Fruit fly (Drosophila melanogaster) whole organism, embryonic: ENCODE data around the gene Gycalpha99B.

ENCODE experiments used
- B-H1 ChIP-seq: fragments of 200-800 bp; sonication (Bioruptor generic); IDR thresholded peaks from 3 replicates; pipeline ENCODE4 v1.3.6; 2022; ENCODE audit warnings: missing biosample characterization, missing genetic modification characterization
- BtbVII ChIP-seq: fragments of 200-800 bp; sonication (Bioruptor generic); optimal IDR thresholded peaks from 3 replicates; lab custom pipeline; 2017; ENCODE audit warnings: missing biosample characterization, mild to moderate bottlenecking, missing genetic modification characterization
- C15 ChIP-seq: fragments of 200-800 bp; sonication (Bioruptor generic); IDR thresholded peaks from 3 replicates; pipeline ENCODE4 v1.3.6; 2022; ENCODE audit warnings: missing biosample characterization, missing genetic modification characterization
- CG10431 ChIP-seq: fragments of 200-800 bp; sonication (Bioruptor generic); optimal IDR thresholded peaks from 3 replicates; lab custom pipeline; 2018; ENCODE audit warnings: missing biosample characterization, mild to moderate bottlenecking, missing genetic modification characterization
- CG12769 ChIP-seq: fragments of 200-800 bp; sonication (Bioruptor generic); optimal IDR thresholded peaks from 2 replicates; lab custom pipeline; 2019; ENCODE audit warnings: missing biosample characterization, mild to moderate bottlenecking, missing genetic modification characterization, moderate library complexity
- CG13296 ChIP-seq: fragments of 200-800 bp; sonication (Bioruptor generic); optimal IDR thresholded peaks from 3 replicates; lab custom pipeline; 2018; ENCODE audit warnings: missing biosample characterization, mild to moderate bottlenecking, missing genetic modification characterization
- CG14050 ChIP-seq: fragments of 200-800 bp; sonication (Bioruptor generic); IDR thresholded peaks from 3 replicates; pipeline ENCODE4 v1.3.6; 2022; ENCODE audit warnings: missing biosample characterization, missing genetic modification characterization
- CG15011 ChIP-seq: fragments of 200-800 bp; sonication (Bioruptor generic); optimal IDR thresholded peaks from 3 replicates; lab custom pipeline; 2018; ENCODE audit warnings: missing biosample characterization, mild to moderate bottlenecking, missing genetic modification characterization
- CG15601 ChIP-seq: fragments of 200-800 bp; sonication (Bioruptor generic); optimal IDR thresholded peaks from 3 replicates; lab custom pipeline; 2019; ENCODE audit warnings: missing biosample characterization, mild to moderate bottlenecking, missing genetic modification characterization, moderate library complexity
- CG1647 ChIP-seq: fragments of 200-800 bp; sonication (Bioruptor generic); optimal IDR thresholded peaks from 3 replicates; lab custom pipeline; 2016; ENCODE audit warnings: missing biosample characterization, missing genetic modification characterization
- CG17328 ChIP-seq: fragments of 200-800 bp; sonication (Bioruptor generic); IDR thresholded peaks from 2 replicates; pipeline ENCODE4 v1.3.6; 2022; ENCODE audit warnings: missing biosample characterization, missing genetic modification characterization
- CG17361 ChIP-seq: fragments of 200-800 bp; sonication (Bioruptor generic); IDR thresholded peaks from 3 replicates; pipeline ENCODE4 v1.3.6; 2022; ENCODE audit warnings: missing biosample characterization, missing genetic modification characterization
- CG1792 ChIP-seq: fragments of 200-800 bp; sonication (Bioruptor generic); optimal IDR thresholded peaks from 2 replicates; lab custom pipeline; 2016; ENCODE audit warnings: missing biosample characterization, missing genetic modification characterization
- CG18764 ChIP-seq: fragments of 200-800 bp; sonication (Bioruptor generic); optimal IDR thresholded peaks from 3 replicates; lab custom pipeline; 2016; ENCODE audit warnings: missing biosample characterization, missing genetic modification characterization
- CG2889 ChIP-seq: fragments of 200-800 bp; sonication (Bioruptor generic); IDR thresholded peaks from 3 replicates; pipeline ENCODE4 v1.3.6; 2022; ENCODE audit warnings: missing biosample characterization, missing genetic modification characterization
- CG33557 ChIP-seq: fragments of 200-800 bp; sonication (Bioruptor generic); optimal IDR thresholded peaks from 2 replicates; lab custom pipeline; 2019; ENCODE audit warnings: missing biosample characterization, mild to moderate bottlenecking, missing genetic modification characterization, moderate library complexity
- CG34224 ChIP-seq: fragments of 200-800 bp; sonication (Bioruptor generic); IDR thresholded peaks from 3 replicates; pipeline ENCODE4 v1.3.6; 2022; ENCODE audit warnings: missing biosample characterization, missing genetic modification characterization; ENCODE audit not compliant: partially characterized antibody
- CG3847 ChIP-seq: fragments of 200-800 bp; sonication (Bioruptor generic); IDR thresholded peaks from 2 replicates; pipeline ENCODE4 v1.3.6; 2022; ENCODE audit warnings: missing biosample characterization, missing genetic modification characterization
- CG3995 ChIP-seq: fragments of 200-800 bp; sonication (Bioruptor generic); optimal IDR thresholded peaks from 3 replicates; lab custom pipeline; 2016; ENCODE audit warnings: missing biosample characterization, missing genetic modification characterization
- CG4360 ChIP-seq: fragments of 200-800 bp; sonication (Bioruptor generic); IDR thresholded peaks from 2 replicates; pipeline ENCODE4 v1.3.6; 2022; ENCODE audit warnings: missing biosample characterization, missing genetic modification characterization
- CG4707 ChIP-seq: fragments of 200-800 bp; sonication (Bioruptor generic); optimal IDR thresholded peaks from 2 replicates; lab custom pipeline; 2018; ENCODE audit warnings: missing biosample characterization, mild to moderate bottlenecking, missing genetic modification characterization, moderate library complexity
- CG4854 ChIP-seq: fragments of 200-800 bp; sonication (Bioruptor generic); optimal IDR thresholded peaks from 2 replicates; lab custom pipeline; 2016; ENCODE audit warnings: missing biosample characterization, missing genetic modification characterization, inconsistent platforms
- CG9609 ChIP-seq: fragments of 200-800 bp; sonication (Bioruptor generic); optimal IDR thresholded peaks from 3 replicates; lab custom pipeline; 2016; ENCODE audit warnings: missing biosample characterization, missing genetic modification characterization
- CTCF ChIP-seq: fragments of 200-800 bp; sonication (Bioruptor generic); optimal IDR thresholded peaks from 2 replicates; lab custom pipeline; 2017; ENCODE audit warnings: missing biosample characterization, mild to moderate bottlenecking, missing genetic modification characterization, moderate library complexity
- HHEX ChIP-seq: fragments of 200-800 bp; sonication (Bioruptor generic); optimal IDR thresholded peaks from 3 replicates; lab custom pipeline; 2017; ENCODE audit warnings: missing biosample characterization, mild to moderate bottlenecking, missing genetic modification characterization, missing genetic modification reagents
- HLHmδ ChIP-seq: fragments of 200-800 bp; sonication (Bioruptor generic); optimal IDR thresholded peaks from 2 replicates; lab custom pipeline; 2018; ENCODE audit warnings: missing biosample characterization, mild to moderate bottlenecking, missing genetic modification characterization, moderate library complexity
- Hr39 ChIP-seq: fragments of >200 bp; optimal IDR thresholded peaks from 2 replicates; lab custom pipeline; 2017
- Hr78 ChIP-seq, 2 experiments: fragments of 200-800 bp in 1 of 2; fragments of >200 bp in 1 of 2; sonication (Bioruptor generic) in 1 of 2; optimal IDR thresholded peaks; 2 replicates each; lab custom pipeline; 2017 to 2019; ENCODE audit warnings: missing biosample characterization in 2 of 2, missing genetic modification characterization in 2 of 2, mild to moderate bottlenecking in 1 of 2, moderate library complexity in 1 of 2
- Lpt ChIP-seq: fragments of >200 bp; optimal IDR thresholded peaks from 2 replicates; lab custom pipeline; 2018; ENCODE audit warnings: missing biosample characterization, missing genetic modification characterization
- Six4 ChIP-seq: fragments of 200-800 bp; sonication (Bioruptor generic); optimal IDR thresholded peaks from 2 replicates; lab custom pipeline; 2016; ENCODE audit warnings: missing biosample characterization, missing genetic modification characterization
- Sox100B ChIP-seq: fragments of 200-800 bp; sonication (Bioruptor generic); optimal IDR thresholded peaks from 3 replicates; lab custom pipeline; 2018; ENCODE audit warnings: missing biosample characterization, mild to moderate bottlenecking, missing genetic modification characterization
- Xbp1 ChIP-seq: fragments of 200-800 bp; sonication (Bioruptor generic); optimal IDR thresholded peaks from 3 replicates; lab custom pipeline; 2016; ENCODE audit warnings: missing biosample characterization, mild to moderate bottlenecking, missing genetic modification characterization
- YL-1 ChIP-seq: fragments of 200-800 bp; sonication (Bioruptor generic); optimal IDR thresholded peaks from 3 replicates; lab custom pipeline; 2017; ENCODE audit warnings: missing biosample characterization, mild to moderate bottlenecking, missing genetic modification characterization
- ara ChIP-seq: fragments of 200-800 bp; sonication (Bioruptor generic); IDR thresholded peaks from 2 replicates; pipeline ENCODE4 v1.3.6; 2022; ENCODE audit warnings: missing biosample characterization, missing genetic modification characterization
- br ChIP-seq: fragments of >200 bp; optimal IDR thresholded peaks from 2 replicates; lab custom pipeline; 2017
- cg ChIP-seq: fragments of 200-800 bp; sonication (Bioruptor generic); optimal IDR thresholded peaks from 3 replicates; lab custom pipeline; 2019; ENCODE audit warnings: missing biosample characterization, mild to moderate bottlenecking, missing genetic modification characterization, moderate library complexity
- chinmo ChIP-seq: fragments of 200-800 bp; sonication (Bioruptor generic); IDR thresholded peaks from 4 replicates; pipeline ENCODE4 v1.3.6; 2022; ENCODE audit warnings: missing biosample characterization, missing genetic modification characterization; ENCODE audit not compliant: partially characterized antibody
- crol ChIP-seq: fragments of 200-800 bp; sonication (Bioruptor generic); IDR thresholded peaks from 2 replicates; pipeline ENCODE4 v1.3.6; 2022; ENCODE audit warnings: missing biosample characterization, missing genetic modification characterization
- dysf ChIP-seq: fragments of 200-800 bp; sonication (Bioruptor generic); IDR thresholded peaks from 3 replicates; pipeline ENCODE4 v1.3.6; 2022; ENCODE audit warnings: missing biosample characterization, missing genetic modification characterization
- en ChIP-seq: fragments of 200-800 bp; sonication (Bioruptor generic); optimal IDR thresholded peaks from 2 replicates; lab custom pipeline; 2016; ENCODE audit warnings: missing biosample characterization, missing genetic modification characterization
- ewg ChIP-seq: fragments of 200-800 bp; sonication (Bioruptor generic); optimal IDR thresholded peaks from 3 replicates; lab custom pipeline; 2017; ENCODE audit warnings: mild to moderate bottlenecking, missing biosample characterization, missing genetic modification reagents, missing genetic modification characterization
- fd102C ChIP-seq: fragments of 200-800 bp; sonication (Bioruptor generic); optimal IDR thresholded peaks from 2 replicates; lab custom pipeline; 2018; ENCODE audit warnings: missing biosample characterization, mild to moderate bottlenecking, missing genetic modification characterization, moderate library complexity
- klu ChIP-seq: fragments of 200-800 bp; sonication (Bioruptor generic); IDR thresholded peaks from 2 replicates; pipeline ENCODE4 v1.3.6; 2022; ENCODE audit warnings: missing biosample characterization, missing genetic modification characterization
- nerfin-1 ChIP-seq: fragments of 200-800 bp; sonication (Bioruptor generic); optimal IDR thresholded peaks from 3 replicates; lab custom pipeline; 2019; ENCODE audit warnings: missing biosample characterization, mild to moderate bottlenecking, missing genetic modification characterization, moderate library complexity
- nerfin-2 ChIP-seq: fragments of 200-800 bp; sonication (Bioruptor generic); IDR thresholded peaks from 2 replicates; pipeline ENCODE4 v1.3.6; 2022; ENCODE audit warnings: missing biosample characterization, missing genetic modification characterization; ENCODE audit not compliant: partially characterized antibody
- onecut ChIP-seq: fragments of 200-800 bp; sonication (Bioruptor generic); IDR thresholded peaks from 2 replicates; pipeline ENCODE4 v1.3.6; 2022; ENCODE audit warnings: missing biosample characterization, missing genetic modification characterization
- sna ChIP-seq: fragments of 200-800 bp; sonication (Bioruptor generic); IDR thresholded peaks from 2 replicates; pipeline ENCODE4 v1.3.6; 2022; ENCODE audit warnings: missing biosample characterization, missing genetic modification characterization; ENCODE audit not compliant: partially characterized antibody
- tna ChIP-seq: fragments of 200-800 bp; sonication (Bioruptor generic); IDR thresholded peaks from 2 replicates; pipeline ENCODE4 v1.3.6; 2022; ENCODE audit warnings: missing biosample characterization, missing genetic modification characterization; ENCODE audit not compliant: partially characterized antibody
- twi ChIP-seq: fragments of 200-800 bp; optimal IDR thresholded peaks from 2 replicates; lab custom pipeline; 2019; ENCODE audit warnings: missing biosample characterization, mild to moderate bottlenecking, missing genetic modification characterization, moderate library complexity
- wek ChIP-seq: fragments of 200-800 bp; sonication (Bioruptor generic); optimal IDR thresholded peaks from 3 replicates; lab custom pipeline; 2018; ENCODE audit warnings: missing biosample characterization, mild to moderate bottlenecking, missing genetic modification characterization, moderate library complexity
- wor ChIP-seq: fragments of 200-800 bp; sonication (Bioruptor generic); IDR thresholded peaks from 2 replicates; pipeline ENCODE4 v1.3.6; 2022; ENCODE audit warnings: missing biosample characterization, missing genetic modification characterization
- yki ChIP-seq: fragments of >200 bp; optimal IDR thresholded peaks from 3 replicates; lab custom pipeline; 2018

Gycalpha99B gene

dm6 chr3R:29682152-29682600, at the start of gene Gycalpha99B, which contains the start of gene CG7582 (continued):
- TF ChIP-seq CG1792 (GFP tag; lab: Kevin White, UChicago) (no peak), CG14050 (GFP tag; lab: Robert Waterston, UW) (no peak), chinmo (peak; percentile 91; the same call in 2 of the 4 replicates), CG17361 (GFP tag; lab: Robert Waterston, UW) (no peak), wor (GFP tag; lab: Robert Waterston, UW) (no peak), en (GFP tag; lab: Kevin White, UChicago) (no peak), CG13296 (GFP tag; lab: Kevin White, UChicago) (no peak), yki (lab: Kevin White, UChicago) (peak; percentile 65), YL-1 (GFP tag; lab: Kevin White, UChicago) (no peak), CG2889 (GFP tag; lab: Robert Waterston, UW) (no peak), cg (GFP tag; lab: Kevin White, UChicago) (peak; percentile 48), klu (GFP tag; lab: Robert Waterston, UW) (no peak), nerfin-2 (peak; percentile 11; the same call in 1 of the 2 replicates), dysf (GFP tag; lab: Robert Waterston, UW) (no peak), Hr39 (lab: Kevin White, UChicago) (no peak), CG18764 (GFP tag; lab: Kevin White, UChicago) (no peak), wek (GFP tag; lab: Kevin White, UChicago) (no peak), CTCF (GFP tag; lab: Kevin White, UChicago) (peak; percentile 64), Six4 (GFP tag; lab: Kevin White, UChicago) (no peak), Hr78 (GFP tag; optimal IDR thresholded peaks at IDR 0.05; lab: Kevin White, UChicago) (peak in 1 of 2 experiments; percentile 76), CG4707 (GFP tag; lab: Kevin White, UChicago) (no peak), CG15601 (no peak), CG9609 (GFP tag; lab: Kevin White, UChicago) (no peak), CG34224 (GFP tag; lab: Robert Waterston, UW) (0 out of 3 replicates have a peak, but pooled peaks have one; percentile 13), Xbp1 (GFP tag; lab: Kevin White, UChicago) (no peak), BtbVII (GFP tag; lab: Kevin White, UChicago) (no peak), CG4854 (GFP tag; lab: Kevin White, UChicago) (no peak), tna (no peak), CG33557 (no peak), ewg (GFP tag; lab: Kevin White, UChicago) (peak; percentile 65), CG10431 (GFP tag; lab: Kevin White, UChicago) (no peak), CG4360 (GFP tag; lab: Robert Waterston, UW) (no peak), nerfin-1 (peak; percentile 71), HLHmδ (no peak), CG12769 (peak; percentile 41), CG3847 (GFP tag; lab: Robert Waterston, UW) (no peak), br (lab: Kevin White, UChicago) (no peak), CG15011 (GFP tag; lab: Kevin White, UChicago) (no peak), ara (GFP tag; lab: Robert Waterston, UW) (no peak), C15 (GFP tag; lab: Robert Waterston, UW) (no peak), CG17328 (GFP tag; lab: Robert Waterston, UW) (no peak), sna (no peak), CG3995 (GFP tag; lab: Kevin White, UChicago) (no peak), CG1647 (GFP tag; lab: Kevin White, UChicago) (no peak), B-H1 (GFP tag; lab: Robert Waterston, UW) (no peak), crol (GFP tag; lab: Robert Waterston, UW) (peak; percentile 41; the same call in 1 of the 2 replicates), Sox100B (no peak), HHEX (GFP tag; lab: Kevin White, UChicago) (no peak), onecut (peak; percentile 64), fd102C (GFP tag; lab: Kevin White, UChicago) (no peak), twi (tag; lab: Kevin White, UChicago) (no peak), Lpt (GFP tag; lab: Kevin White, UChicago) (no peak)
